Worm (Caenorhabditis elegans) whole organism, L4 larva: ENCODE results near the gene ZK177.11.

ENCODE experiments used
- R02D3.7 ChIP-seq: fragments of 150-350 bp; sonication (generic microtip); optimal IDR thresholded peaks from 3 replicates; lab custom pipeline; 2014; ENCODE audit warnings: missing biosample characterization, missing genetic modification characterization
- Y5F2A.4 ChIP-seq: fragments of 200-800 bp; sonication (Bioruptor generic); optimal IDR thresholded peaks from 2 replicates; lab custom pipeline; 2018; ENCODE audit warnings: mild to moderate bottlenecking, missing genetic modification characterization, missing compliant biosample characterization
- ZK337.2 ChIP-seq: fragments of 200-800 bp; sonication (Bioruptor generic); IDR thresholded peaks from 2 replicates; pipeline ENCODE4 v1.3.6; 2022; ENCODE audit warnings: missing genetic modification reagents, missing genetic modification characterization, missing compliant biosample characterization
- aly-2 ChIP-seq: sonication (generic microtip); optimal IDR thresholded peaks from 2 replicates; lab custom pipeline; 2018; ENCODE audit warnings: missing biosample characterization, missing genetic modification characterization
- attf-4 ChIP-seq: sonication (generic microtip); optimal IDR thresholded peaks from 3 replicates; lab custom pipeline; 2017; ENCODE audit warnings: missing biosample characterization, missing genetic modification characterization
- daf-16 ChIP-seq, 3 experiments: sonication (generic microtip); optimal IDR thresholded peaks; 2 replicates each; lab custom pipeline; 2016 to 2017; ENCODE audit warnings: missing genetic modification characterization in 3 of 3, missing genetic modification reagents in 3 of 3, mild to moderate bottlenecking in 2 of 3, missing compliant biosample characterization in 2 of 3, missing biosample characterization in 1 of 3, moderate library complexity in 1 of 3
- daf-19 ChIP-seq: fragments of 200-800 bp; sonication (Bioruptor generic); conservative IDR thresholded peaks from 2 replicates; pipeline ENCODE4 v1.3.6; 2022; ENCODE audit warnings: missing genetic modification characterization, missing compliant biosample characterization
- dmd-6 ChIP-seq: fragments of 200-800 bp; sonication (Bioruptor generic); IDR thresholded peaks from 2 replicates; pipeline ENCODE4 v1.3.6; 2022; ENCODE audit warnings: missing genetic modification reagents, missing genetic modification characterization, missing compliant biosample characterization
- dmd-8 ChIP-seq: fragments of 200-800 bp; sonication (Bioruptor generic); IDR thresholded peaks from 2 replicates; pipeline ENCODE4 v1.3.6; 2022; ENCODE audit warnings: missing genetic modification characterization, missing compliant biosample characterization
- duxl-1 ChIP-seq: sonication (generic microtip); optimal IDR thresholded peaks from 2 replicates; lab custom pipeline; 2016; ENCODE audit warnings: mild to moderate bottlenecking, missing genetic modification characterization, moderate library complexity, missing compliant biosample characterization; ENCODE audit not compliant: poor library complexity
- dve-1 ChIP-seq: sonication (generic microtip); optimal IDR thresholded peaks from 2 replicates; lab custom pipeline; 2017; ENCODE audit warnings: antibody characterized with exemption, mild to moderate bottlenecking, missing genetic modification characterization, missing compliant biosample characterization; ENCODE audit not compliant: insufficient read depth
- gei-8 ChIP-seq: fragments of 200-800 bp; sonication (Bioruptor generic); optimal IDR thresholded peaks from 2 replicates; lab custom pipeline; 2018; ENCODE audit warnings: mild to moderate bottlenecking, missing genetic modification characterization, missing compliant biosample characterization
- hlh-11 ChIP-seq: fragments of 200-800 bp; sonication (Bioruptor generic); optimal IDR thresholded peaks from 2 replicates; lab custom pipeline; 2018; ENCODE audit warnings: mild to moderate bottlenecking, missing genetic modification characterization, missing compliant biosample characterization
- hlh-30 ChIP-seq: sonication (generic microtip); optimal IDR thresholded peaks from 2 replicates; lab custom pipeline; 2017; ENCODE audit warnings: antibody characterized with exemption, mild to moderate bottlenecking, missing genetic modification characterization, missing compliant biosample characterization; ENCODE audit not compliant: insufficient read depth
- lim-7 ChIP-seq: fragments of 200-800 bp; sonication (Bioruptor generic); IDR thresholded peaks from 2 replicates; pipeline ENCODE4 v1.3.6; 2022; ENCODE audit warnings: missing genetic modification characterization, missing compliant biosample characterization
- lin-1 ChIP-seq: fragments of 200-800 bp; sonication (Bioruptor generic); IDR thresholded peaks from 2 replicates; pipeline ENCODE4 v1.3.6; 2022; ENCODE audit warnings: missing genetic modification reagents, missing genetic modification characterization, missing compliant biosample characterization
- lin-13 ChIP-seq: fragments of 150-350 bp; optimal IDR thresholded peaks from 2 replicates; lab custom pipeline; 2014; ENCODE audit warnings: missing biosample characterization, missing genetic modification reagents, missing genetic modification characterization
- lin-39 ChIP-seq: fragments of 150-350 bp; optimal IDR thresholded peaks from 2 replicates; lab custom pipeline; 2014; ENCODE audit warnings: missing biosample characterization, missing genetic modification reagents, missing genetic modification characterization
- mdl-1 ChIP-seq, 2 experiments: fragments of 150-350 bp in 1 of 2; sonication (generic microtip) in 1 of 2; optimal IDR thresholded peaks; 2 replicates each; lab custom pipeline; 2014 to 2017; ENCODE audit warnings: missing biosample characterization in 2 of 2, missing genetic modification characterization in 2 of 2
- mes-2 ChIP-seq: sonication (generic microtip); optimal IDR thresholded peaks from 2 replicates; lab custom pipeline; 2016; ENCODE audit warnings: missing genotype, mild to moderate bottlenecking, missing genetic modification characterization, missing compliant biosample characterization; ENCODE audit not compliant: poor library complexity, severe bottlenecking
- mxl-2 ChIP-seq: fragments of 200-800 bp; sonication (Bioruptor generic); conservative IDR thresholded peaks from 2 replicates; pipeline ENCODE4 v1.3.6; 2022; ENCODE audit warnings: missing genetic modification reagents, missing genetic modification characterization, missing compliant biosample characterization
- nhr-10 ChIP-seq: fragments of 150-350 bp; optimal IDR thresholded peaks from 2 replicates; lab custom pipeline; 2014; ENCODE audit warnings: missing biosample characterization, missing genetic modification characterization
- nhr-11 ChIP-seq: fragments of 150-350 bp; optimal IDR thresholded peaks from 2 replicates; lab custom pipeline; 2014; ENCODE audit warnings: missing biosample characterization, missing genetic modification characterization
- nhr-28 ChIP-seq: fragments of 150-350 bp; optimal IDR thresholded peaks from 2 replicates; lab custom pipeline; 2014; ENCODE audit warnings: missing biosample characterization, missing genetic modification characterization
- nhr-77 ChIP-seq: fragments of 150-350 bp; optimal IDR thresholded peaks from 2 replicates; lab custom pipeline; 2014; ENCODE audit warnings: missing biosample characterization, missing genetic modification characterization
- pqm-1 ChIP-seq: sonication (generic microtip); optimal IDR thresholded peaks from 2 replicates; lab custom pipeline; 2017; ENCODE audit warnings: missing biosample characterization, missing genetic modification characterization
- saeg-2 ChIP-seq: fragments of 200-800 bp; sonication (Bioruptor generic); IDR thresholded peaks from 2 replicates; pipeline ENCODE4 v1.3.6; 2022; ENCODE audit warnings: missing genetic modification reagents, missing genetic modification characterization, missing compliant biosample characterization
- set-16 ChIP-seq: fragments of 200-800 bp; sonication (Bioruptor generic); IDR thresholded peaks from 2 replicates; pipeline ENCODE4 v1.3.6; 2022; ENCODE audit warnings: missing genetic modification reagents, missing genetic modification characterization, missing compliant biosample characterization
- skn-1 ChIP-seq: fragments of 150-350 bp; optimal IDR thresholded peaks from 2 replicates; lab custom pipeline; 2014; ENCODE audit warnings: missing biosample characterization, missing genetic modification characterization
- snpc-4 ChIP-seq: fragments of 150-350 bp; optimal IDR thresholded peaks from 2 replicates; lab custom pipeline; 2014; ENCODE audit warnings: missing biosample characterization, missing genetic modification characterization
- spr-1 ChIP-seq: sonication (generic microtip); optimal IDR thresholded peaks from 2 replicates; lab custom pipeline; 2016; ENCODE audit warnings: mild to moderate bottlenecking, missing genetic modification characterization, missing compliant biosample characterization
- spr-3 ChIP-seq: fragments of 200-800 bp; sonication (Bioruptor generic); optimal IDR thresholded peaks from 2 replicates; lab custom pipeline; 2018; ENCODE audit warnings: mild to moderate bottlenecking, missing genetic modification characterization, missing compliant biosample characterization
- tra-1 ChIP-seq: fragments of 200-800 bp; sonication (Bioruptor generic); IDR thresholded peaks from 2 replicates; pipeline ENCODE4 v1.3.6; 2022; ENCODE audit warnings: missing genetic modification reagents, missing genetic modification characterization, missing compliant biosample characterization
- vab-7 ChIP-seq: fragments of 200-800 bp; sonication (Bioruptor generic); IDR thresholded peaks from 2 replicates; pipeline ENCODE4 v1.3.6; 2022; ENCODE audit warnings: missing genetic modification reagents, missing genetic modification characterization, missing compliant biosample characterization

Gene ZK177.11

DNA sequence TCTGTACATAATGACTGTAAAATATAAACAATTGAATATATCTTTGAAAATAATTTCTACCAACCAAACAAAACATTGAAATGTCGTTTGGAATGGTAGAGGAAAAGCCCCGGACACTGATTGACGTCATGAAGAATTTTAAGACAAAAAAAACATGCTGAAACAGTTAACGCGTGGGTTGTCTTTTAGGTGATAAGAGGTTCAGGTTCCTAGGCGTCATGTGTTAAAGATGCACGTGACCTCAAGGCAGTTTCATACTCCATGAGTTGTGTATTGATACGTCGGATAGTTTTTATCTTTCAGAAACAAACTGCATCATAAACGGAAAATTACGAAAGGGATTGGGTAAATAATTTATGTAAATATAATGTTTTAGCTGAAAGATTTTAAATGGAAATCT lies 34.4 kb downstream of the ZK177.11 start:
- TF ChIP-seq dmd-6 (peak; percentile 67), nhr-28 (tag; lab: Kevin White, UChicago) (peak; percentile 6), daf-19 (GFP tag; lab: Robert Waterston, UW) (no peak), daf-16 (GFP tag; optimal IDR thresholded peaks at IDR 0.05; lab: Kevin White, UChicago) (no peak), daf-16 (tag; optimal IDR thresholded peaks at IDR 0.05; lab: Kevin White, UChicago) (peak; percentile 79), dve-1 (tag; lab: Kevin White, UChicago) (peak; percentile 83), mdl-1 (tag; optimal IDR thresholded peaks at IDR 0.05; lab: Kevin White, UChicago) (peak in 1 of 2 experiments; percentile 34), tra-1 (GFP tag; lab: Robert Waterston, UW) (no peak), hlh-11 (tag; lab: Kevin White, UChicago) (peak; percentile 48), pqm-1 (tag; lab: Kevin White, UChicago) (peak; percentile 73), nhr-77 (tag; lab: Kevin White, UChicago) (peak; percentile 60), lin-1 (0 out of 2 replicates have a peak, but pooled peaks have one; percentile 25), hlh-30 (tag; lab: Kevin White, UChicago) (peak; percentile 59), dmd-8 (GFP tag; lab: Robert Waterston, UW) (no peak)

DNA sequence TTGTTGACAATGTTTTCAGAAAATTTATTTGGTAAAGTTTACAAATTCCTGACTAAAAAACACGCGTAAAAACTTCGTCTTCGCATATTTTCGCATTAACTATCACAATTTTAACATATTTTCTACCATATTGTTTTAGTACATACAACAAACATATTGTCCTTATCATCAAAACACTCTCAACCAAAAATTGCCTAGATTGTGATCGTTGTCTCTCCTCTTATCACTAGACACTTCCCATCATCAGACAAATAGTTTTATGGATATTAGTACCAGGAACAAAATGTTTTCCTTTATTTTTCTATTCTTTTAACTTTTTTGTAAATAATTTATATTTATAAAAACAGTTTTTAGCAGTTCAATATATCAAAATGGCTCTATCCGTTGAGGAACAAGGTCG lies 38.7 kb downstream of the ZK177.11 start, which contains the start of gene C17C3.3:
C17C3.3 (plus strand) TSS at position 346 of the 400 bp plus-strand sequence.
- TF ChIP-seq vab-7 (GFP tag; lab: Robert Waterston, UW) = no peak
- no peak for TF ChIP-seq snpc-4 (tag; lab: Kevin White, UChicago)
- TF ChIP-seq Y5F2A.4 = no peak
- TF ChIP-seq lin-13 (GFP tag; lab: Kevin White, UChicago) = no peak
- no peak for TF ChIP-seq R02D3.7 (tag; lab: Kevin White, UChicago)
- no peak for TF ChIP-seq gei-8 (GFP tag; lab: Kevin White, UChicago)
- no peak for TF ChIP-seq attf-4
- no peak for TF ChIP-seq aly-2 (tag; lab: Kevin White, UChicago)
- peak; percentile 72 for TF ChIP-seq dve-1 (tag; lab: Kevin White, UChicago)
- peak; percentile 28 for TF ChIP-seq nhr-28 (tag; lab: Kevin White, UChicago)
- peak; percentile 5 for TF ChIP-seq nhr-77 (tag; lab: Kevin White, UChicago)
- TF ChIP-seq skn-1 = no peak
- no peak for TF ChIP-seq mdl-1 (tag; optimal IDR thresholded peaks at IDR 0.05; lab: Kevin White, UChicago)
- no peak for TF ChIP-seq mes-2
- no peak for TF ChIP-seq ZK337.2 (GFP tag; lab: Robert Waterston, UW)
- no peak for TF ChIP-seq mxl-2 (GFP tag; lab: Robert Waterston, UW)
- TF ChIP-seq hlh-11 (tag; lab: Kevin White, UChicago) = peak; percentile 24
- TF ChIP-seq nhr-10 (tag; lab: Kevin White, UChicago) = no peak
- TF ChIP-seq nhr-11 (tag; lab: Kevin White, UChicago) = no peak
- TF ChIP-seq lim-7 (GFP tag; lab: Robert Waterston, UW) = no peak
- peak; percentile 58 for TF ChIP-seq pqm-1 (tag; lab: Kevin White, UChicago)
- no peak for TF ChIP-seq spr-1 (tag; lab: Kevin White, UChicago)
- TF ChIP-seq set-16 (GFP tag; lab: Robert Waterston, UW) = no peak
- no peak for TF ChIP-seq duxl-1 (tag; lab: Kevin White, UChicago)
- no peak for TF ChIP-seq daf-16 (GFP tag; optimal IDR thresholded peaks at IDR 0.05; lab: Kevin White, UChicago)
- TF ChIP-seq daf-16 (tag; optimal IDR thresholded peaks at IDR 0.05; lab: Kevin White, UChicago) = peak; percentile 97
- no peak for TF ChIP-seq saeg-2 (GFP tag; lab: Robert Waterston, UW)
- no peak for TF ChIP-seq lin-39 (tag; lab: Kevin White, UChicago)

DNA sequence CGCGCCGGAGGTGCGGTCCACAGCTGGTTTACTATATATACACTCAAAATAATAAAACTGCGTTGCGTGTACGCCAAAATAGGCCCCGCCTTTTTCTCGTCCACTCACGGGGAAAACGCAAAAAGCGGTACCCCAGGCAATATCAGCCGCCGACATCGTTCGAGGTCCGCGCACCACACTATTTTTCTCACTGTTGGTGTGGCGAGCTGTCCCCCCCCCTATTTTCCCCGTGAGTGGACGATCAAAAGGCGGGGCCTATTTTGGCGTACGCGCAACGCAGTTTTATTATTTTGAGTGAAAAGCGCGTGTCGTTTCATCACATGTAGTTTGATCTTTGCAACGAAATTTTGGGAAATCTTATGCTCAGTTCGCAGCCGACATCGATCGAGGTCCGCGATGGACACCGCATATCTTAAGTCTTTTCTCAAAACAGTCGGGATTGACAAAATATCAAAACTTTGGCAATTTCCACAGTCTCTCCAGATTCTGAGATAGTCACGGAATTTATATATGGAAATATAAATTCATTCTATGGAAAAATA lies 42.4 kb downstream of the ZK177.11 start:
- TF ChIP-seq spr-3 (GFP tag; lab: Kevin White, UChicago) = no peak
